Worm (Caenorhabditis elegans) whole organism, late embryonic: ENCODE measurements around the gene F42C5.4.

Experiments used
- C08G9.2 ChIP-seq: sonication (generic microtip); optimal IDR thresholded peaks from 2 replicates; lab custom pipeline; 2016; ENCODE audit warnings: mild to moderate bottlenecking, missing genetic modification characterization, moderate library complexity, missing compliant biosample characterization
- ama-1 ChIP-seq: fragments of 150-350 bp; optimal IDR thresholded peaks from 2 replicates; lab custom pipeline; 2014
- dmd-4 ChIP-seq: sonication (generic microtip); optimal IDR thresholded peaks from 2 replicates; lab custom pipeline; 2016; ENCODE audit warnings: borderline replicate concordance, missing genetic modification characterization, missing compliant biosample characterization
- elt-2 ChIP-seq: sonication (generic microtip); optimal IDR thresholded peaks from 2 replicates; lab custom pipeline; 2016; ENCODE audit warnings: missing genetic modification reagents, missing genetic modification characterization, missing compliant biosample characterization
- pha-2 ChIP-seq: sonication (generic microtip); optimal IDR thresholded peaks from 2 replicates; lab custom pipeline; 2017; ENCODE audit warnings: mild to moderate bottlenecking, missing genetic modification characterization, missing compliant biosample characterization
- ttx-3 ChIP-seq: sonication (generic microtip); optimal IDR thresholded peaks from 2 replicates; lab custom pipeline; 2016; ENCODE audit warnings: missing genetic modification reagents, missing genetic modification characterization, missing compliant biosample characterization

ce11 chrIV:7318900-7319299, 27.0 kb upstream of the F42C5.4 start:
- TF ChIP-seq pha-2 (tag; lab: Kevin White, UChicago) (no peak), ttx-3 (tag; lab: Kevin White, UChicago) (no peak), elt-2 (tag; lab: Kevin White, UChicago) (no peak), ama-1 (lab: Kevin White, UChicago) (no peak), C08G9.2 (tag; lab: Kevin White, UChicago) (no peak), dmd-4 (no peak)
